Fruit fly (Drosophila melanogaster) whole organism, wandering third instar larva: ENCODE data around the gene Tmx3.

ENCODE experiments used
- CG32264 ChIP-seq: fragments of 200-800 bp; sonication (Bioruptor generic); optimal IDR thresholded peaks from 2 replicates; lab custom pipeline; 2016; ENCODE audit warnings: missing biosample characterization, missing genetic modification characterization
- Dfd ChIP-seq: fragments of >200 bp; optimal IDR thresholded peaks from 2 replicates; lab custom pipeline; 2017; ENCODE audit warnings: missing biosample characterization, missing genetic modification characterization
- Dif ChIP-seq: fragments of 200-275, 200-300 bp; sonication (Bioruptor generic); optimal IDR thresholded peaks from 2 replicates; lab custom pipeline; 2018; ENCODE audit warnings: missing biosample characterization, missing genetic modification characterization; ENCODE audit not compliant: partially characterized antibody
- Hr83 ChIP-seq: fragments of 200-300 bp; sonication (Bioruptor generic); optimal IDR thresholded peaks from 2 replicates; lab custom pipeline; 2016; ENCODE audit warnings: missing biosample characterization, mild to moderate bottlenecking, missing genetic modification characterization, moderate library complexity; ENCODE audit not compliant: poor library complexity, severe bottlenecking
- Jra ChIP-seq: sonication (Bioruptor generic); optimal IDR thresholded peaks from 2 replicates; lab custom pipeline; 2016; ENCODE audit warnings: missing biosample characterization, missing genetic modification characterization
- N ChIP-seq: fragments of >200 bp; optimal IDR thresholded peaks from 2 replicates; lab custom pipeline; 2018; ENCODE audit warnings: missing biosample characterization, missing external identifiers, missing genetic modification characterization
- OdsH ChIP-seq: fragments of 200-800 bp; sonication (Bioruptor generic); optimal IDR thresholded peaks from 2 replicates; lab custom pipeline; 2016; ENCODE audit warnings: missing biosample characterization, mild to moderate bottlenecking, missing genetic modification characterization
- Rel ChIP-seq, 2 experiments: fragments of 200-800 bp; sonication (Bioruptor generic) in 1 of 2; optimal IDR thresholded peaks; 2 replicates in 1 of 2; 3 replicates in 1 of 2; lab custom pipeline; 2016 to 2019; ENCODE audit warnings: mild to moderate bottlenecking in 2 of 2, missing biosample characterization in 2 of 2, missing genetic modification characterization in 2 of 2, moderate library complexity in 1 of 2
- br ChIP-seq: fragments of 200-800 bp; sonication (Bioruptor generic); optimal IDR thresholded peaks from 2 replicates; lab custom pipeline; 2016; ENCODE audit warnings: missing biosample characterization, missing genetic modification characterization
- h ChIP-seq: fragments of 200-800 bp; sonication (Bioruptor generic); optimal IDR thresholded peaks from 3 replicates; lab custom pipeline; 2016; ENCODE audit warnings: missing biosample characterization, mild to moderate bottlenecking, missing genetic modification characterization
- jim ChIP-seq: fragments of 175-275, 200-325 bp; sonication (Bioruptor generic); optimal IDR thresholded peaks from 2 replicates; lab custom pipeline; 2016; ENCODE audit warnings: missing biosample characterization, mild to moderate bottlenecking, missing genetic modification characterization
- pan ChIP-seq: fragments of >200 bp; optimal IDR thresholded peaks from 2 replicates; lab custom pipeline; 2017
- psq ChIP-seq: fragments of 200-800 bp; sonication (Bioruptor generic); optimal IDR thresholded peaks from 3 replicates; lab custom pipeline; 2017; ENCODE audit warnings: missing biosample characterization, mild to moderate bottlenecking, missing genetic modification characterization, moderate library complexity
- woc ChIP-seq: sonication (Bioruptor generic); optimal IDR thresholded peaks from 2 replicates; lab custom pipeline; 2016; ENCODE audit warnings: missing biosample characterization, mild to moderate bottlenecking, missing genetic modification characterization

dm6 chr3L:16182633-16183462 is 46.1 kb upstream of the Tmx3 start:
- TF ChIP-seq pan (lab: Kevin White, UChicago) (no peak), woc (GFP tag; lab: Kevin White, UChicago) (peak; percentile 39), psq (peak; percentile 55), CG32264 (no peak), Hr83 (GFP tag; lab: Kevin White, UChicago) (no peak), N (GFP tag; lab: Kevin White, UChicago) (no peak), br (GFP tag; lab: Kevin White, UChicago) (no peak), Dfd (GFP tag; lab: Kevin White, UChicago) (peak; percentile 52), Rel (GFP tag; optimal IDR thresholded peaks at IDR 0.05; lab: Kevin White, UChicago) (peak; percentile 3), Rel (tag; optimal IDR thresholded peaks at IDR 0.05; lab: Kevin White, UChicago) (no peak), OdsH (peak; percentile 41), jim (GFP tag; lab: Kevin White, UChicago) (no peak), h (GFP tag; lab: Kevin White, UChicago) (peak; percentile 64), Dif (GFP tag; lab: Kevin White, UChicago) (no peak), Jra (no peak)
